Worm (Caenorhabditis elegans) whole organism, mixed stage, embryonic: ENCODE measurements around the gene Y82E9BL.19.

ENCODE experiments used
- bed-3 ChIP-seq: fragments of 200-800 bp; sonication (Bioruptor generic); optimal IDR thresholded peaks from 3 replicates; lab custom pipeline; 2018; ENCODE audit warnings: mild to moderate bottlenecking, missing genetic modification characterization, moderate library complexity, missing compliant biosample characterization
- ceh-43 ChIP-seq: fragments of 200-800 bp; sonication (Bioruptor generic); optimal IDR thresholded peaks from 2 replicates; lab custom pipeline; 2018; ENCODE audit warnings: mild to moderate bottlenecking, missing genetic modification characterization, moderate library complexity, missing compliant biosample characterization
- elt-1 ChIP-seq: sonication (generic microtip); optimal IDR thresholded peaks from 2 replicates; lab custom pipeline; 2017; ENCODE audit warnings: missing genetic modification characterization, mild to moderate bottlenecking, missing compliant biosample characterization, antibody characterized with exemption, moderate library complexity, borderline replicate concordance; ENCODE audit not compliant: insufficient read depth
- ham-2 ChIP-seq: fragments of 200-800 bp; sonication (Bioruptor generic); optimal IDR thresholded peaks from 2 replicates; lab custom pipeline; 2018; ENCODE audit warnings: mild to moderate bottlenecking, missing genetic modification characterization, missing compliant biosample characterization
- lin-13 ChIP-seq: fragments of 150-350 bp; optimal IDR thresholded peaks from 2 replicates; lab custom pipeline; 2014; ENCODE audit warnings: missing biosample characterization, missing genetic modification characterization
- lsy-2 ChIP-seq: fragments of 150-350 bp; optimal IDR thresholded peaks from 2 replicates; lab custom pipeline; 2014; ENCODE audit warnings: missing biosample characterization, missing genetic modification characterization
- mep-1 ChIP-seq: fragments of 150-350 bp; optimal IDR thresholded peaks from 2 replicates; lab custom pipeline; 2017; ENCODE audit warnings: missing biosample characterization, missing genetic modification reagents, missing genetic modification characterization, inconsistent platforms
- mls-2 ChIP-seq: sonication (generic microtip); optimal IDR thresholded peaks from 2 replicates; lab custom pipeline; 2016; ENCODE audit warnings: mild to moderate bottlenecking, missing genetic modification characterization, moderate library complexity, missing compliant biosample characterization
- nhr-237 ChIP-seq: fragments of 150-350 bp; optimal IDR thresholded peaks from 2 replicates; lab custom pipeline; 2014; ENCODE audit warnings: missing biosample characterization, missing genetic modification characterization
- nhr-28 ChIP-seq: fragments of 150-350 bp; optimal IDR thresholded peaks from 2 replicates; lab custom pipeline; 2014; ENCODE audit warnings: missing biosample characterization, missing genetic modification characterization
- pha-4 ChIP-seq: fragments of 150-350 bp; optimal IDR thresholded peaks from 2 replicates; lab custom pipeline; 2018; ENCODE audit warnings: missing biosample characterization, missing genetic modification reagents, missing genetic modification characterization
- ztf-11 ChIP-seq: fragments of 150-350 bp; optimal IDR thresholded peaks from 2 replicates; lab custom pipeline; 2014; ENCODE audit warnings: missing biosample characterization, missing genetic modification characterization

ce11 chrIII:1308887-1309286 lies 22.9 kb upstream of the Y82E9BL.19 start, which contains the start of gene Y82E9BL.12:
- TF ChIP-seq lin-13 (tag; lab: Kevin White, UChicago), result no peak
- no peak for TF ChIP-seq nhr-28 (tag; lab: Kevin White, UChicago)
- no peak for TF ChIP-seq pha-4 (tag; lab: Kevin White, UChicago)
- TF ChIP-seq lsy-2 (tag; lab: Kevin White, UChicago), result no peak
- TF ChIP-seq ztf-11, result no peak
- no peak for TF ChIP-seq elt-1
- TF ChIP-seq ceh-43 (GFP tag; lab: Kevin White, UChicago), result no peak
- no peak for TF ChIP-seq mep-1 (tag; lab: Kevin White, UChicago)
- TF ChIP-seq nhr-237 (tag; lab: Kevin White, UChicago), result no peak
- no peak for TF ChIP-seq ham-2 (GFP tag; lab: Kevin White, UChicago)
- TF ChIP-seq bed-3 (GFP tag; lab: Kevin White, UChicago), result no peak
- TF ChIP-seq mls-2 (tag; lab: Kevin White, UChicago), result no peak
